Fruit fly (Drosophila melanogaster): ENCODE measurements around the gene Octbeta1R.

Gene Octbeta1R

dm6 chr3R:22503630-22504029, 6.6 kb downstream of the Octbeta1R start (continued):
- no peak for TF ChIP-seq gt (GFP tag; IDR thresholded peaks at IDR 0.05)
- TF ChIP-seq wdn (GFP tag; IDR thresholded peaks at IDR 0.05), result no peak
- TF ChIP-seq kah (GFP tag; optimal IDR thresholded peaks at IDR 0.05), result no peak
- TF ChIP-seq al (GFP tag; IDR thresholded peaks at IDR 0.05), result no peak
- TF ChIP-seq amos (GFP tag; IDR thresholded peaks at IDR 0.05; ENCODE audit: partially characterized antibody), result no peak
- no peak for TF ChIP-seq sens (GFP tag)
- no peak for TF ChIP-seq CG13123 (GFP tag; optimal IDR thresholded peaks at IDR 0.05)
- TF ChIP-seq ac (GFP tag; optimal IDR thresholded peaks at IDR 0.05), result no peak
- no peak for TF ChIP-seq CG14710 (tag; optimal IDR thresholded peaks at IDR 0.05)
- no peak for TF ChIP-seq jing (GFP tag; optimal IDR thresholded peaks at IDR 0.05)
- TF ChIP-seq Hmx (GFP tag; optimal IDR thresholded peaks at IDR 0.05), result no peak
- TF ChIP-seq CG10979 (tag; optimal IDR thresholded peaks at IDR 0.05), result no peak
- TF ChIP-seq dm (GFP tag; optimal IDR thresholded peaks at IDR 0.05), result no peak
- no peak for TF ChIP-seq Ets65A (GFP tag)
- TF ChIP-seq CG7357 (GFP tag; IDR thresholded peaks at IDR 0.05), result no peak
- peak; percentile 15 for TF ChIP-seq ind (GFP tag; optimal IDR thresholded peaks at IDR 0.05)
- no peak for TF ChIP-seq B-H1 (GFP tag; IDR thresholded peaks at IDR 0.05)
- TF ChIP-seq scrt (GFP tag; optimal IDR thresholded peaks at IDR 0.05), result peak; percentile 16
- TF ChIP-seq Dip2 (GFP tag; IDR thresholded peaks at IDR 0.05), result no peak
- no peak for TF ChIP-seq Stat92E (GFP tag; optimal IDR thresholded peaks at IDR 0.05)
- TF ChIP-seq en (GFP tag; optimal IDR thresholded peaks at IDR 0.05), result no peak
- no peak for TF ChIP-seq Hr78 (GFP tag; optimal IDR thresholded peaks at IDR 0.05)
- TF ChIP-seq Fer2 (tag; optimal IDR thresholded peaks at IDR 0.05), result no peak
- no peak for TF ChIP-seq hbn (GFP tag; IDR thresholded peaks at IDR 0.05; ENCODE audit: partially characterized antibody)
- TF ChIP-seq CG1024 (GFP tag; IDR thresholded peaks at IDR 0.05), result no peak
- TF ChIP-seq Elba2 (GFP tag; optimal IDR thresholded peaks at IDR 0.05), result no peak
- TF ChIP-seq stwl (tag; optimal IDR thresholded peaks at IDR 0.05), result no peak
- no peak for TF ChIP-seq Chrac-16 (GFP tag; optimal IDR thresholded peaks at IDR 0.05)
- no peak for TF ChIP-seq Usf (GFP tag; optimal IDR thresholded peaks at IDR 0.05)
- no peak for TF ChIP-seq CG9727 (GFP tag; optimal IDR thresholded peaks at IDR 0.05)
- TF ChIP-seq CG4707 (GFP tag; optimal IDR thresholded peaks at IDR 0.05), result no peak
- TF ChIP-seq CG13287 (GFP tag; IDR thresholded peaks at IDR 0.05; ENCODE audit: partially characterized antibody), result no peak
- TF ChIP-seq CG10565 (GFP tag; optimal IDR thresholded peaks at IDR 0.05), result no peak
- TF ChIP-seq MESR4 (GFP tag; optimal IDR thresholded peaks at IDR 0.05), result no peak
- TF ChIP-seq Aef1 (GFP tag; IDR thresholded peaks at IDR 0.05), result 0 out of 3 replicates have a peak, but pooled peaks have one; percentile 22
- no peak for TF ChIP-seq maf-S (GFP tag; optimal IDR thresholded peaks at IDR 0.05)
- TF ChIP-seq nau (GFP tag; optimal IDR thresholded peaks at IDR 0.05), result no peak
- TF ChIP-seq CG9817 (tag; optimal IDR thresholded peaks at IDR 0.05), result no peak
- no peak for TF ChIP-seq vnd (GFP tag; IDR thresholded peaks at IDR 0.05; ENCODE audit: partially characterized antibody)
- no peak for TF ChIP-seq CG16863 (GFP tag; optimal IDR thresholded peaks at IDR 0.05)
- TF ChIP-seq CG2889 (GFP tag; IDR thresholded peaks at IDR 0.05), result no peak
- TF ChIP-seq h (optimal IDR thresholded peaks at IDR 0.05), result no peak
- no peak for TF ChIP-seq pan (optimal IDR thresholded peaks at IDR 0.05)
- TF ChIP-seq pan (GFP tag; optimal IDR thresholded peaks at IDR 0.05 in 1 of 2, IDR thresholded peaks at IDR 0.05 in 1 of 2), result no peak
- no peak for TF ChIP-seq MTF-1 (GFP tag; optimal IDR thresholded peaks at IDR 0.05; ENCODE audit: borderline replicate concordance)
- no peak for TF ChIP-seq mam (GFP tag; optimal IDR thresholded peaks at IDR 0.05)
- TF ChIP-seq CG1647 (GFP tag; optimal IDR thresholded peaks at IDR 0.05), result no peak
- no peak for TF ChIP-seq Scr (GFP tag; IDR thresholded peaks at IDR 0.05; ENCODE audit: partially characterized antibody)
- TF ChIP-seq Kr (GFP tag; optimal IDR thresholded peaks at IDR 0.05), result no peak
- TF ChIP-seq CG14965 (GFP tag; optimal IDR thresholded peaks at IDR 0.05; ENCODE audit: borderline replicate concordance), result no peak
- TF ChIP-seq toy (GFP tag; IDR thresholded peaks at IDR 0.05), result no peak
- no peak for TF ChIP-seq bab2 (GFP tag; optimal IDR thresholded peaks at IDR 0.05)
